Fruit fly (Drosophila melanogaster) whole organism, embryonic: ENCODE data around the gene CG11279.

Experiments used
- ATbp ChIP-seq: fragments of 200-800 bp; sonication (Bioruptor generic); optimal IDR thresholded peaks from 2 replicates; lab custom pipeline; 2017; ENCODE audit warnings: missing biosample characterization, mild to moderate bottlenecking, missing genetic modification characterization, missing genetic modification reagents
- Antp ChIP-seq: fragments of 200-800 bp; sonication (Bioruptor generic); optimal IDR thresholded peaks from 3 replicates; lab custom pipeline; 2016; ENCODE audit warnings: missing biosample characterization, missing genetic modification characterization
- CG10366 ChIP-seq: fragments of 200-800 bp; sonication (Bioruptor generic); IDR thresholded peaks from 2 replicates; pipeline ENCODE4 v1.3.6; 2022; ENCODE audit warnings: missing biosample characterization, missing genetic modification characterization
- CG10431 ChIP-seq: fragments of 200-800 bp; sonication (Bioruptor generic); optimal IDR thresholded peaks from 3 replicates; lab custom pipeline; 2018; ENCODE audit warnings: missing biosample characterization, mild to moderate bottlenecking, missing genetic modification characterization
- CG1233 ChIP-seq: fragments of 200-800 bp; sonication (Bioruptor generic); optimal IDR thresholded peaks from 4 replicates; lab custom pipeline; 2018; ENCODE audit warnings: missing biosample characterization, mild to moderate bottlenecking, missing genetic modification characterization
- CG14441 ChIP-seq: fragments of 200-800 bp; sonication (Bioruptor generic); IDR thresholded peaks from 2 replicates; pipeline ENCODE4 v1.3.6; 2022; ENCODE audit warnings: missing biosample characterization, missing genetic modification characterization
- CG14710 ChIP-seq: fragments of 200-800 bp; sonication (Bioruptor generic); optimal IDR thresholded peaks from 3 replicates; lab custom pipeline; 2019; ENCODE audit warnings: missing biosample characterization, mild to moderate bottlenecking, missing genetic modification characterization, moderate library complexity
- CG15269 ChIP-seq: fragments of 200-800 bp; sonication (Bioruptor generic); optimal IDR thresholded peaks from 2 replicates; lab custom pipeline; 2018; ENCODE audit warnings: missing biosample characterization, mild to moderate bottlenecking, missing genetic modification characterization, moderate library complexity
- CG32767 ChIP-seq: fragments of 200-800 bp; sonication (Bioruptor generic); IDR thresholded peaks from 2 replicates; pipeline ENCODE4 v1.3.6; 2022; ENCODE audit warnings: missing biosample characterization, missing genetic modification characterization
- CG5180 ChIP-seq: fragments of 200-800 bp; sonication (Bioruptor generic); optimal IDR thresholded peaks from 3 replicates; lab custom pipeline; 2017; ENCODE audit warnings: missing biosample characterization, missing genetic modification characterization, mild to moderate bottlenecking, moderate library complexity, missing genetic modification reagents
- CG9797 ChIP-seq: fragments of 200-800 bp; sonication (Bioruptor generic); optimal IDR thresholded peaks from 3 replicates; lab custom pipeline; 2018; ENCODE audit warnings: missing biosample characterization, mild to moderate bottlenecking, missing genetic modification characterization
- CTCF ChIP-seq: fragments of 200-800 bp; sonication (Bioruptor generic); optimal IDR thresholded peaks from 2 replicates; lab custom pipeline; 2017; ENCODE audit warnings: missing biosample characterization, mild to moderate bottlenecking, missing genetic modification characterization, moderate library complexity
- Chrac-16 ChIP-seq: fragments of 200-800 bp; sonication (Bioruptor generic); optimal IDR thresholded peaks from 3 replicates; lab custom pipeline; 2016; ENCODE audit warnings: missing biosample characterization, missing genetic modification characterization
- Dfd ChIP-seq, 2 experiments: fragments of >200 bp; optimal IDR thresholded peaks; 2 replicates each; lab custom pipeline; 2017; ENCODE audit warnings: missing biosample characterization in 2 of 2, missing genetic modification characterization in 2 of 2
- Eip74EF ChIP-seq, 2 experiments: fragments of 200-800 bp in 1 of 2; fragments of >200 bp in 1 of 2; sonication (Bioruptor generic) in 1 of 2; optimal IDR thresholded peaks; 2 replicates each; lab custom pipeline; 2017 to 2019; ENCODE audit warnings: missing biosample characterization in 2 of 2, missing genetic modification characterization in 2 of 2, mild to moderate bottlenecking in 1 of 2, moderate library complexity in 1 of 2
- H2.0 ChIP-seq: fragments of 200-800 bp; sonication (Bioruptor generic); IDR thresholded peaks from 2 replicates; pipeline ENCODE4 v1.3.6; 2022; ENCODE audit warnings: missing biosample characterization, missing genetic modification characterization
- Hr3 ChIP-seq: fragments of 200-800 bp; sonication (Bioruptor generic); optimal IDR thresholded peaks from 3 replicates; lab custom pipeline; 2016; ENCODE audit warnings: missing biosample characterization, missing genetic modification characterization
- NfI ChIP-seq: fragments of 200-800 bp; sonication (Bioruptor generic); optimal IDR thresholded peaks from 3 replicates; lab custom pipeline; 2018; ENCODE audit warnings: missing biosample characterization, mild to moderate bottlenecking, missing genetic modification characterization, moderate library complexity
- Side ChIP-seq: fragments of 200-800 bp; sonication (Bioruptor generic); optimal IDR thresholded peaks from 2 replicates; lab custom pipeline; 2016; ENCODE audit warnings: missing biosample characterization, missing genetic modification characterization
- Xrp1 ChIP-seq: fragments of 200-800 bp; sonication (Bioruptor generic); IDR thresholded peaks from 2 replicates; pipeline ENCODE4 v1.3.6; 2022; ENCODE audit warnings: missing biosample characterization, missing genetic modification characterization
- ap ChIP-seq: fragments of 200-800 bp; sonication (Bioruptor generic); IDR thresholded peaks from 2 replicates; pipeline ENCODE4 v1.3.6; 2022; ENCODE audit warnings: missing biosample characterization, missing genetic modification characterization
- disco-r ChIP-seq: fragments of 200-800 bp; sonication (Bioruptor generic); optimal IDR thresholded peaks from 2 replicates; lab custom pipeline; 2016; ENCODE audit warnings: missing biosample characterization, missing genetic modification characterization
- dm ChIP-seq: fragments of 200-800 bp; sonication (Bioruptor generic); optimal IDR thresholded peaks from 3 replicates; lab custom pipeline; 2016; ENCODE audit warnings: missing biosample characterization, missing genetic modification characterization
- fd102C ChIP-seq: fragments of 200-800 bp; sonication (Bioruptor generic); optimal IDR thresholded peaks from 2 replicates; lab custom pipeline; 2018; ENCODE audit warnings: missing biosample characterization, mild to moderate bottlenecking, missing genetic modification characterization, moderate library complexity
- lbe ChIP-seq: fragments of 200-800 bp; sonication (Bioruptor generic); optimal IDR thresholded peaks from 2 replicates; lab custom pipeline; 2016; ENCODE audit warnings: missing biosample characterization, mild to moderate bottlenecking, missing genetic modification characterization
- lilli ChIP-seq: fragments of 200-800 bp; sonication (Bioruptor generic); optimal IDR thresholded peaks from 3 replicates; lab custom pipeline; 2016; ENCODE audit warnings: missing biosample characterization, missing genetic modification characterization
- ro ChIP-seq: fragments of 200-800 bp; sonication (Bioruptor generic); IDR thresholded peaks from 2 replicates; pipeline ENCODE4 v1.3.6; 2022; ENCODE audit warnings: missing biosample characterization, missing genetic modification characterization
- seq ChIP-seq: fragments of 200-800 bp; sonication (Bioruptor generic); IDR thresholded peaks from 2 replicates; pipeline ENCODE4 v1.3.6; 2022; ENCODE audit warnings: missing biosample characterization, missing genetic modification characterization
- sob ChIP-seq: fragments of 200-800 bp; sonication (Bioruptor generic); IDR thresholded peaks from 2 replicates; pipeline ENCODE4 v1.3.6; 2022; ENCODE audit warnings: missing biosample characterization, missing genetic modification characterization
- stc ChIP-seq: fragments of 200-800 bp; sonication (Bioruptor generic); IDR thresholded peaks from 2 replicates; pipeline ENCODE4 v1.3.6; 2022; ENCODE audit warnings: missing biosample characterization, missing genetic modification characterization
- twi ChIP-seq: fragments of 200-800 bp; optimal IDR thresholded peaks from 2 replicates; lab custom pipeline; 2019; ENCODE audit warnings: missing biosample characterization, mild to moderate bottlenecking, missing genetic modification characterization, moderate library complexity
- zen ChIP-seq: fragments of 200-800 bp; sonication (Bioruptor generic); optimal IDR thresholded peaks from 3 replicates; lab custom pipeline; 2018; ENCODE audit warnings: missing biosample characterization, mild to moderate bottlenecking, missing genetic modification characterization, moderate library complexity

CG11279 gene

DNA sequence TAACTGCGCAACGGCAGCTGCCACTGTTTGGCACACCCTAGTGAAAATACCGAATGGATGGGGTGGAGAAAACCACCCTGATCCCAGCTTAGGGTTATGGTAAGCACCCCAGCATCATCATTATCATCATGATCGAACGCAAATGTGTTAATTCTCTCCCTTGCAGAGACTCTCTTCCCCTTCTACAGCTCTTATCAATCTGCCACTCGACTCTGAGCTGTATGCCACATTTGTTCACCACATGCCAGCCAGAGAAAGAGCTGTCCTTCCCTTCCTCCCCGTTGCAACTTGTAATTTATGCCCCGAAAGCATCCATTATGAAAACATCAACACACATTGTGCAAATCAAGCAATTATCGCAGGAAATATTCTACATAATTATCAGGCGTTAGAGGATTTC, 37.7 kb downstream of the CG11279 start (continued):
- TF ChIP-seq seq, result 0 out of 2 replicates have a peak, but pooled peaks have one; percentile 23
- no peak for TF ChIP-seq sob (GFP tag; lab: Robert Waterston, UW)
- no peak for TF ChIP-seq Dfd (GFP tag; optimal IDR thresholded peaks at IDR 0.05; lab: Kevin White, UChicago)
- TF ChIP-seq disco-r, result no peak
- peak; percentile 97 for TF ChIP-seq twi (tag; lab: Kevin White, UChicago)
- no peak for TF ChIP-seq dm (GFP tag; lab: Kevin White, UChicago)
- no peak for TF ChIP-seq CG9797 (GFP tag; lab: Kevin White, UChicago)
- no peak for TF ChIP-seq ATbp
- no peak for TF ChIP-seq Xrp1 (GFP tag; lab: Robert Waterston, UW)
- no peak for TF ChIP-seq Hr3
- no peak for TF ChIP-seq ro
- peak; percentile 5 for TF ChIP-seq zen (tag; lab: Kevin White, UChicago)
- TF ChIP-seq H2.0 (GFP tag; lab: Robert Waterston, UW), result no peak

DNA sequence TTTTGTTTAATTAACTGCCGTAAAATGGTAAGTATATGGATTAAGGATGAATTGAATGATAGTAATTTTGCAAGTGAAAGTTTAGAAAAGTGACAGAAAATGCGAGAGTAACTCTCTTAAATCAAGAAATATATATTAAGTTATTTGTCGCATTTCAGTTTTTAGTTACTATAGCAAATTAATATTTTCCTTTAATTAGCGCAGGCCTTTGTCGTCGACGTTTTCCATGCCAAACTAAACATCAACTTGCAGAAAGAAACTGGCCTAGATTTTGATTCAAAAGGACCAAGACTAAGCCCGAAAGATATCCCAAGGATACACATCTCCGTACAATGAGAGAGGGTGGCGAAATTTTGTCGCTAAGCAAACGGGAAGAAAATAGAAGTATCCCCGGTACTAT, 40.4 kb downstream of the CG11279 start, which contains the start of gene CG17300:
Gene CG17300 (minus strand): TSS at position 101 of the 400 bp plus-strand sequence.
- no peak for TF ChIP-seq CG10431 (GFP tag; lab: Kevin White, UChicago)
- TF ChIP-seq CG1233 (GFP tag; lab: Kevin White, UChicago), result no peak
- no peak for TF ChIP-seq CG14710 (tag; lab: Kevin White, UChicago)
- TF ChIP-seq stc (GFP tag; lab: Robert Waterston, UW), result no peak
- TF ChIP-seq CG15269, result no peak
- no peak for TF ChIP-seq NfI
- no peak for TF ChIP-seq Eip74EF (GFP tag; optimal IDR thresholded peaks at IDR 0.05; lab: Kevin White, UChicago)
- no peak for TF ChIP-seq Side (GFP tag; lab: Kevin White, UChicago)
- TF ChIP-seq fd102C, result no peak
- no peak for TF ChIP-seq CG32767 (GFP tag; lab: Robert Waterston, UW)
- TF ChIP-seq CG5180 (GFP tag; lab: Kevin White, UChicago), result no peak
- TF ChIP-seq Chrac-16 (GFP tag; lab: Kevin White, UChicago), result no peak
- no peak for TF ChIP-seq CTCF (GFP tag; lab: Kevin White, UChicago)

DNA sequence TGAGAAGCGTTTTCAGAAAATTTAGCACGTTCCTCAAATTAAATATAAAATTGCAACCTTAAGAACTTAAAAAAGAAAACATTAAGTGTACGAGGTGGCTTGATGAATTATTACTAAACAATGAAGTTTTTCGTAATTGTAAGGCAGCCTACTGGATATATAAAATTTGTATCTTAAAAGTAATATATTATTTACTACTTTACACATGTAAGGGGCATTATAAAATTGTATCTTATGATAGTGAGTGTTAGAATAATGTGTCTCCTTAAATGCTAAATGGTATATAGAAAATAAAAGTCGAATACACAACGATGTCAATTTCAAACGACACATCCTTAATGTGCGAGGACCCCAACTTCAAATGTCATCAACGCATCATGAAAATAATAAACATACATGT, 43.1 kb downstream of the CG11279 start, which contains the start of gene CG11251:
Gene CG11251 (minus strand): TSS at position 101 of the 400 bp plus-strand sequence.
- TF ChIP-seq lilli (GFP tag; lab: Kevin White, UChicago) (no peak), lbe (no peak), CG14441 (GFP tag; lab: Robert Waterston, UW) (no peak), CG10366 (GFP tag; lab: Robert Waterston, UW) (no peak), ap (no peak), Antp (GFP tag; lab: Kevin White, UChicago) (no peak)
